Fruit fly (Drosophila melanogaster) whole organism, embryonic: ENCODE results near the gene CG14142.

Source experiments
- CG10274 ChIP-seq: fragments of 200-800 bp; sonication (Bioruptor generic); optimal IDR thresholded peaks from 3 replicates; lab custom pipeline; 2017; ENCODE audit warnings: missing biosample characterization, mild to moderate bottlenecking, missing genetic modification characterization
- CG6254 ChIP-seq: fragments of 200-800 bp; sonication (Bioruptor generic); optimal IDR thresholded peaks from 3 replicates; lab custom pipeline; 2017; ENCODE audit warnings: mild to moderate bottlenecking, missing biosample characterization, missing genetic modification reagents, missing genetic modification characterization
- D19B ChIP-seq: fragments of 200-800 bp; sonication (Bioruptor generic); optimal IDR thresholded peaks from 2 replicates; lab custom pipeline; 2017; ENCODE audit warnings: missing biosample characterization, mild to moderate bottlenecking, missing genetic modification characterization
- Nf-YB ChIP-seq: fragments of 200-800 bp; sonication (Bioruptor generic); optimal IDR thresholded peaks from 3 replicates; lab custom pipeline; 2019; ENCODE audit warnings: missing biosample characterization, mild to moderate bottlenecking, missing genetic modification characterization, moderate library complexity
- NfI ChIP-seq: fragments of 200-800 bp; sonication (Bioruptor generic); optimal IDR thresholded peaks from 3 replicates; lab custom pipeline; 2018; ENCODE audit warnings: missing biosample characterization, mild to moderate bottlenecking, missing genetic modification characterization, moderate library complexity
- TFAM ChIP-seq: fragments of 200-800 bp; sonication (Bioruptor generic); optimal IDR thresholded peaks from 2 replicates; lab custom pipeline; 2017; ENCODE audit warnings: missing biosample characterization, missing genetic modification characterization, inconsistent platforms
- otp ChIP-seq: fragments of 200-800 bp; sonication (Bioruptor generic); IDR thresholded peaks from 3 replicates; pipeline ENCODE4, ENCODE4 v1.3.6; 2022; ENCODE audit warnings: missing biosample characterization, missing genetic modification characterization
- ssp ChIP-seq: fragments of 200-800 bp; sonication (Bioruptor generic); IDR thresholded peaks from 2 replicates; pipeline ENCODE4 v1.3.6; 2022; ENCODE audit warnings: missing biosample characterization, missing genetic modification characterization

dm6 chr3L:11196860-11197259 is 23.5 kb downstream of the CG14142 start:
- TF ChIP-seq D19B (no peak), ssp (GFP tag; lab: Robert Waterston, UW) (no peak), CG6254 (GFP tag; lab: Kevin White, UChicago) (no peak), NfI (no peak), Nf-YB (GFP tag; lab: Kevin White, UChicago) (no peak), TFAM (no peak), CG10274 (GFP tag; lab: Kevin White, UChicago) (no peak), otp (GFP tag; lab: Robert Waterston, UW) (no peak)
